Worm (Caenorhabditis elegans) whole organism, L1 larva: Measurements from ENCODE around the gene ogdh-1.
A peak's percentile ranks its signal among the peaks of the same experiment; 100 is the strongest.

Experiments
- C34B4.2 ChIP-seq: sonication (generic microtip); optimal IDR thresholded peaks from 2 replicates; lab custom pipeline; 2017; ENCODE audit warnings: mild to moderate bottlenecking, missing genetic modification characterization, missing compliant biosample characterization
- Y116A8C.19 ChIP-seq: sonication (generic microtip); optimal IDR thresholded peaks from 2 replicates; lab custom pipeline; 2016; ENCODE audit warnings: missing compliant biosample characterization, missing genetic modification characterization, borderline replicate concordance
- aha-1 ChIP-seq: fragments of 150-350 bp; optimal IDR thresholded peaks from 2 replicates; lab custom pipeline; 2014; ENCODE audit warnings: missing biosample characterization, missing genetic modification characterization
- alr-1 ChIP-seq: fragments of 200-800 bp; sonication (Bioruptor generic); optimal IDR thresholded peaks from 2 replicates; lab custom pipeline; 2018; ENCODE audit warnings: borderline replicate concordance, mild to moderate bottlenecking, missing genetic modification characterization, missing compliant biosample characterization
- aly-2 ChIP-seq: fragments of 150-350 bp; optimal IDR thresholded peaks from 2 replicates; lab custom pipeline; 2014; ENCODE audit warnings: missing biosample characterization, missing genetic modification characterization
- ama-1 ChIP-seq: fragments of 150-350 bp; optimal IDR thresholded peaks from 2 replicates; lab custom pipeline; 2014
- blmp-1 ChIP-seq: fragments of 150-350 bp; optimal IDR thresholded peaks from 2 replicates; lab custom pipeline; 2014; ENCODE audit warnings: missing biosample characterization, missing genetic modification characterization
- ceh-90 ChIP-seq: sonication (generic microtip); optimal IDR thresholded peaks from 2 replicates; lab custom pipeline; 2016; ENCODE audit warnings: missing genetic modification characterization, missing compliant biosample characterization
- efl-1 ChIP-seq, 4 experiments: fragments of 150-350 bp; optimal IDR thresholded peaks in 3 of 4; peaks in 1 of 4; 1 replicate in 1 of 4; 2 replicates in 3 of 4; lab custom pipeline; 2014; ENCODE audit warnings: missing biosample characterization in 2 of 4, missing genetic modification characterization in 2 of 4, missing genetic modification reagents in 2 of 4
- efl-3 ChIP-seq: fragments of 200-800 bp; sonication (Bioruptor generic); optimal IDR thresholded peaks from 2 replicates; lab custom pipeline; 2018; ENCODE audit warnings: mild to moderate bottlenecking, missing genetic modification characterization, missing compliant biosample characterization
- egl-13 ChIP-seq: sonication (generic microtip); optimal IDR thresholded peaks from 2 replicates; lab custom pipeline; 2016; ENCODE audit warnings: missing genotype, missing genetic modification reagents, missing genetic modification characterization, missing compliant biosample characterization
- egl-27 ChIP-seq, 2 experiments: fragments of 150-350 bp in 1 of 2; sonication (generic microtip); optimal IDR thresholded peaks; 3 replicates each; lab custom pipeline; 2017 to 2018; ENCODE audit warnings: missing biosample characterization in 2 of 2, missing genetic modification characterization in 2 of 2, missing genetic modification reagents in 2 of 2
- ets-5 ChIP-seq: fragments of 200-800 bp; sonication (Bioruptor generic); IDR thresholded peaks from 2 replicates; pipeline ENCODE4 v1.3.6; 2022; ENCODE audit warnings: missing genetic modification characterization, missing compliant biosample characterization
- fkh-10 ChIP-seq: sonication (generic microtip); optimal IDR thresholded peaks from 2 replicates; lab custom pipeline; 2017; ENCODE audit warnings: missing biosample characterization, missing genetic modification reagents, missing genetic modification characterization
- fkh-4 ChIP-seq: sonication (generic microtip); optimal IDR thresholded peaks from 2 replicates; lab custom pipeline; 2016; ENCODE audit warnings: missing compliant biosample characterization, missing genetic modification characterization, borderline replicate concordance
- fkh-8 ChIP-seq: sonication (generic microtip); optimal IDR thresholded peaks from 2 replicates; lab custom pipeline; 2016; ENCODE audit warnings: mild to moderate bottlenecking, missing genetic modification characterization, missing compliant biosample characterization
- grh-1 ChIP-seq: fragments of 200-800 bp; sonication (Bioruptor generic); IDR thresholded peaks from 2 replicates; pipeline ENCODE4 v1.3.6; 2022; ENCODE audit warnings: missing genetic modification reagents, missing genetic modification characterization, missing compliant biosample characterization
- hpl-2 ChIP-seq: fragments of 150-350 bp; optimal IDR thresholded peaks from 2 replicates; lab custom pipeline; 2014; ENCODE audit warnings: missing biosample characterization, missing genetic modification reagents, missing genetic modification characterization
- irx-1 ChIP-seq: sonication (generic microtip); optimal IDR thresholded peaks from 2 replicates; lab custom pipeline; 2016; ENCODE audit warnings: missing genetic modification characterization, missing compliant biosample characterization
- isw-1 ChIP-seq: fragments of 200-800 bp; sonication (Bioruptor generic); IDR thresholded peaks from 2 replicates; pipeline ENCODE4 v1.3.6; 2022; ENCODE audit warnings: missing genetic modification characterization, missing compliant biosample characterization
- jun-1 ChIP-seq: fragments of 150-350 bp; optimal IDR thresholded peaks from 2 replicates; lab custom pipeline; 2014; ENCODE audit warnings: missing biosample characterization, missing genetic modification reagents, missing genetic modification characterization
- lin-14 ChIP-seq: fragments of 200-800 bp; sonication (Bioruptor generic); optimal IDR thresholded peaks from 2 replicates; lab custom pipeline; 2018; ENCODE audit warnings: mild to moderate bottlenecking, missing genetic modification characterization, moderate library complexity, missing compliant biosample characterization
- lin-15B ChIP-seq: fragments of 150-350 bp; sonication (generic microtip); optimal IDR thresholded peaks from 3 replicates; lab custom pipeline; 2014; ENCODE audit warnings: missing biosample characterization, missing genetic modification characterization
- lir-3 ChIP-seq: sonication (generic microtip); optimal IDR thresholded peaks from 2 replicates; lab custom pipeline; 2016; ENCODE audit warnings: mild to moderate bottlenecking, missing genetic modification characterization, moderate library complexity, missing compliant biosample characterization; ENCODE audit not compliant: poor library complexity
- mab-9 ChIP-seq: fragments of 200-800 bp; sonication (Bioruptor generic); IDR thresholded peaks from 2 replicates; pipeline ENCODE4 v1.3.6; 2022; ENCODE audit warnings: missing genetic modification reagents, missing genetic modification characterization, missing compliant biosample characterization
- mdl-1 ChIP-seq, 2 experiments: fragments of 150-350 bp; optimal IDR thresholded peaks; 2 replicates each; lab custom pipeline; 2014 to 2017; ENCODE audit warnings: missing biosample characterization in 2 of 2, missing genetic modification characterization in 2 of 2, inconsistent platforms in 1 of 2
- nhr-11 ChIP-seq: fragments of 150-350 bp; optimal IDR thresholded peaks from 2 replicates; lab custom pipeline; 2014; ENCODE audit warnings: missing biosample characterization, missing genetic modification characterization
- nhr-12 ChIP-seq: sonication (generic microtip); optimal IDR thresholded peaks from 2 replicates; lab custom pipeline; 2017; ENCODE audit warnings: missing biosample characterization, missing genetic modification characterization
- nhr-20 ChIP-seq: sonication (generic microtip); optimal IDR thresholded peaks from 2 replicates; lab custom pipeline; 2016; ENCODE audit warnings: mild to moderate bottlenecking, missing genetic modification characterization, missing compliant biosample characterization
- nhr-47 ChIP-seq: sonication (generic microtip); optimal IDR thresholded peaks from 2 replicates; lab custom pipeline; 2016; ENCODE audit warnings: mild to moderate bottlenecking, missing genetic modification characterization, moderate library complexity, missing compliant biosample characterization
- nhr-71 ChIP-seq: sonication (generic microtip); optimal IDR thresholded peaks from 2 replicates; lab custom pipeline; 2016; ENCODE audit warnings: mild to moderate bottlenecking, missing genetic modification characterization, moderate library complexity, missing compliant biosample characterization
- nhr-76 ChIP-seq: sonication (generic microtip); optimal IDR thresholded peaks from 2 replicates; lab custom pipeline; 2017; ENCODE audit warnings: missing biosample characterization, missing genetic modification characterization
- nhr-84 ChIP-seq: sonication (generic microtip); optimal IDR thresholded peaks from 2 replicates; lab custom pipeline; 2017; ENCODE audit warnings: missing biosample characterization, missing genetic modification characterization
- nhr-85 ChIP-seq: sonication (generic microtip); peaks from one replicate; lab custom pipeline; 2016; ENCODE audit warnings: missing genetic modification characterization, inconsistent platforms, missing compliant biosample characterization
- nhr-90 ChIP-seq: sonication (generic microtip); optimal IDR thresholded peaks from 2 replicates; lab custom pipeline; 2016; ENCODE audit warnings: mild to moderate bottlenecking, missing genetic modification characterization, missing compliant biosample characterization; ENCODE audit not compliant: poor library complexity
- pax-3 ChIP-seq: fragments of 200-800 bp; sonication (Bioruptor generic); optimal IDR thresholded peaks from 2 replicates; lab custom pipeline; 2018; ENCODE audit warnings: mild to moderate bottlenecking, missing genetic modification characterization, moderate library complexity, missing compliant biosample characterization
- rnt-1 ChIP-seq: sonication (generic microtip); optimal IDR thresholded peaks from 2 replicates; lab custom pipeline; 2016; ENCODE audit warnings: mild to moderate bottlenecking, missing genetic modification characterization, moderate library complexity, missing compliant biosample characterization
- snpc-4 ChIP-seq: fragments of 150-350 bp; optimal IDR thresholded peaks from 2 replicates; lab custom pipeline; 2014; ENCODE audit warnings: missing biosample characterization, missing genetic modification characterization
- sox-4 ChIP-seq: sonication (generic microtip); optimal IDR thresholded peaks from 2 replicates; lab custom pipeline; 2016; ENCODE audit warnings: missing genetic modification characterization, missing compliant biosample characterization
- sup-37 ChIP-seq: fragments of 200-800 bp; sonication (Bioruptor generic); optimal IDR thresholded peaks from 2 replicates; lab custom pipeline; 2018; ENCODE audit warnings: mild to moderate bottlenecking, missing genetic modification characterization, missing compliant biosample characterization
- tbx-2 ChIP-seq: sonication (generic microtip); optimal IDR thresholded peaks from 2 replicates; lab custom pipeline; 2016; ENCODE audit warnings: missing genetic modification characterization, missing compliant biosample characterization
- unc-30 ChIP-seq: sonication (generic microtip); optimal IDR thresholded peaks from 2 replicates; lab custom pipeline; 2017; ENCODE audit warnings: missing biosample characterization, missing genetic modification characterization
- unc-98 ChIP-seq: fragments of 200-800 bp; sonication (Bioruptor generic); IDR thresholded peaks from 2 replicates; pipeline ENCODE4 v1.3.6; 2022; ENCODE audit warnings: missing genetic modification characterization, missing compliant biosample characterization
- vab-15 ChIP-seq: sonication (generic microtip); optimal IDR thresholded peaks from 2 replicates; lab custom pipeline; 2017; ENCODE audit warnings: missing genotype, mild to moderate bottlenecking, missing genetic modification characterization, missing compliant biosample characterization
- xbp-1 ChIP-seq: sonication (generic microtip); optimal IDR thresholded peaks from 2 replicates; lab custom pipeline; 2016; ENCODE audit warnings: missing genetic modification characterization, missing compliant biosample characterization
- zag-1 ChIP-seq: fragments of 150-350 bp; optimal IDR thresholded peaks from 2 replicates; lab custom pipeline; 2014; ENCODE audit warnings: missing biosample characterization, missing genetic modification characterization
- zip-4 ChIP-seq: fragments of 200-800 bp; sonication (Bioruptor generic); optimal IDR thresholded peaks from 2 replicates; lab custom pipeline; 2018; ENCODE audit warnings: mild to moderate bottlenecking, missing genetic modification characterization, moderate library complexity, missing compliant biosample characterization
- ztf-11 ChIP-seq, 2 experiments: sonication (generic microtip); optimal IDR thresholded peaks; 2 replicates each; lab custom pipeline; 2016 to 2017; ENCODE audit warnings: missing genetic modification characterization in 2 of 2, missing biosample characterization in 1 of 2, missing compliant biosample characterization in 1 of 2
- ztf-4 ChIP-seq: fragments of 150-350 bp; optimal IDR thresholded peaks from 2 replicates; lab custom pipeline; 2014; ENCODE audit warnings: missing biosample characterization, missing genetic modification characterization

Gene ogdh-1

ce11 chrIV:4745422-4745821 lies 41.6 kb upstream of the ogdh-1 start, which contains the start of gene timm-17B.1 (continued):
- peak; percentile 34 for TF ChIP-seq ceh-90 (tag; lab: Kevin White, UChicago)
- peak; percentile 51 for TF ChIP-seq nhr-11 (tag; lab: Kevin White, UChicago)
- TF ChIP-seq jun-1 = peak; percentile 39
- TF ChIP-seq nhr-85 (tag; lab: Kevin White, UChicago) = peak; percentile 79
- TF ChIP-seq nhr-76 (tag; lab: Kevin White, UChicago) = no peak
- TF ChIP-seq nhr-84 (tag; lab: Kevin White, UChicago) = no peak
- TF ChIP-seq fkh-4 = no peak
- TF ChIP-seq aha-1 (tag; lab: Kevin White, UChicago) = no peak
- no peak for TF ChIP-seq blmp-1 (tag; lab: Kevin White, UChicago)
- no peak for TF ChIP-seq pax-3
- peak; percentile 45 for TF ChIP-seq lir-3 (tag; lab: Kevin White, UChicago)
- peak; percentile 80 for TF ChIP-seq rnt-1
- peak; percentile 73 for TF ChIP-seq nhr-20
- no peak for TF ChIP-seq Y116A8C.19
- peak in 1 of 2 experiments; percentile 56 for TF ChIP-seq mdl-1 (tag; optimal IDR thresholded peaks at IDR 0.05; lab: Kevin White, UChicago)
- peak; percentile 36 for TF ChIP-seq hpl-2 (GFP tag; lab: Kevin White, UChicago)
- peak; percentile 76 for TF ChIP-seq nhr-90 (tag; lab: Kevin White, UChicago)
- TF ChIP-seq nhr-47 (tag; lab: Kevin White, UChicago) = peak; percentile 88
- peak; percentile 11 for TF ChIP-seq fkh-8
- peak; percentile 35 for TF ChIP-seq ztf-4 (tag; lab: Kevin White, UChicago)
- TF ChIP-seq xbp-1 = peak; percentile 81
- no peak for TF ChIP-seq sup-37 (GFP tag; lab: Kevin White, UChicago)
- TF ChIP-seq C34B4.2 (tag; lab: Kevin White, UChicago) = no peak
- TF ChIP-seq mab-9 (GFP tag; lab: Robert Waterston, UW) = 0 out of 2 replicates have a peak, but pooled peaks have one; percentile 40
- TF ChIP-seq nhr-12 (tag; lab: Kevin White, UChicago) = no peak
- no peak for TF ChIP-seq zag-1 (tag; lab: Kevin White, UChicago)
- no peak for TF ChIP-seq egl-27 (tag; optimal IDR thresholded peaks at IDR 0.05; lab: Kevin White, UChicago)
- peak; percentile 50 for TF ChIP-seq lin-15B (tag; lab: Kevin White, UChicago)
- TF ChIP-seq lin-14 (GFP tag; lab: Kevin White, UChicago) = no peak
- TF ChIP-seq isw-1 (GFP tag; lab: Robert Waterston, UW) = peak; percentile 75
- TF ChIP-seq ama-1 = no peak
- peak; percentile 63 for TF ChIP-seq grh-1 (GFP tag; lab: Robert Waterston, UW)
- no peak for TF ChIP-seq unc-30 (tag; lab: Kevin White, UChicago)
- TF ChIP-seq nhr-71 (tag; lab: Kevin White, UChicago) = peak; percentile 84
- no peak for TF ChIP-seq ets-5 (GFP tag; lab: Robert Waterston, UW)
- peak; percentile 73 for TF ChIP-seq tbx-2
- peak; percentile 50 for TF ChIP-seq aly-2 (tag; lab: Kevin White, UChicago)
- TF ChIP-seq alr-1 = no peak
- TF ChIP-seq vab-15 (tag; lab: Kevin White, UChicago) = no peak
- TF ChIP-seq fkh-10 (GFP tag; lab: Kevin White, UChicago) = no peak
- peak in 1 of 2 experiments; percentile 44 for TF ChIP-seq ztf-11 (tag; optimal IDR thresholded peaks at IDR 0.05; lab: Kevin White, UChicago)
- TF ChIP-seq irx-1 = peak; percentile 69
- TF ChIP-seq sox-4 = peak; percentile 44
- no peak for TF ChIP-seq unc-98
- no peak for TF ChIP-seq zip-4 (GFP tag; lab: Kevin White, UChicago)
- peak; percentile 58 for TF ChIP-seq egl-13 (tag; lab: Kevin White, UChicago)
- no peak for TF ChIP-seq efl-3 (GFP tag; lab: Kevin White, UChicago)
- TF ChIP-seq efl-1 (optimal IDR thresholded peaks at IDR 0.05; lab: Kevin White, UChicago) = peak; percentile 71 to 79
- TF ChIP-seq efl-1 (GFP tag; optimal IDR thresholded peaks at IDR 0.05 in 1 of 2; lab: Kevin White, UChicago) = peak; percentile 76 to 97
- peak; percentile 67 for TF ChIP-seq snpc-4 (tag; lab: Kevin White, UChicago)
